Fruit fly (Drosophila melanogaster) whole organism, embryonic: Measurements from ENCODE around the gene Dad1.
A peak's percentile ranks its signal among the peaks of the same experiment; 100 is the strongest.

Experiments used
- CG10267 ChIP-seq: fragments of 200-800 bp; sonication (Bioruptor generic); optimal IDR thresholded peaks from 2 replicates; lab custom pipeline; 2018; ENCODE audit warnings: missing biosample characterization, mild to moderate bottlenecking, missing genetic modification characterization, moderate library complexity
- CG10321 ChIP-seq: fragments of 200-800 bp; sonication (Bioruptor generic); IDR thresholded peaks from 2 replicates; pipeline ENCODE4 v1.3.6; 2022; ENCODE audit warnings: missing biosample characterization, missing genetic modification characterization
- CG11085 ChIP-seq: fragments of 200-800 bp; sonication (Bioruptor generic); IDR thresholded peaks from 2 replicates; pipeline ENCODE4 v1.3.6; 2022; ENCODE audit warnings: missing biosample characterization, missing genetic modification characterization
- CG12104 ChIP-seq: fragments of 200-800 bp; sonication (Bioruptor generic); optimal IDR thresholded peaks from 3 replicates; lab custom pipeline; 2016; ENCODE audit warnings: missing biosample characterization, missing genetic modification characterization
- CG13424 ChIP-seq: fragments of 200-800 bp; sonication (Bioruptor generic); optimal IDR thresholded peaks from 2 replicates; lab custom pipeline; 2019; ENCODE audit warnings: missing biosample characterization, mild to moderate bottlenecking, missing genetic modification characterization, moderate library complexity
- CG13894 ChIP-seq: fragments of 200-800 bp; sonication (Bioruptor generic); optimal IDR thresholded peaks from 3 replicates; lab custom pipeline; 2018; ENCODE audit warnings: missing biosample characterization, mild to moderate bottlenecking, missing genetic modification characterization, moderate library complexity
- CG14014 ChIP-seq: fragments of 200-800 bp; sonication (Bioruptor generic); IDR thresholded peaks from 2 replicates; pipeline ENCODE4 v1.3.6; 2022; ENCODE audit warnings: missing biosample characterization, missing genetic modification characterization
- CG17612 ChIP-seq: fragments of 200-800 bp; sonication (Bioruptor generic); IDR thresholded peaks from 2 replicates; pipeline ENCODE4 v1.3.6; 2022; ENCODE audit warnings: missing biosample characterization, missing genetic modification characterization
- CG17912 ChIP-seq: fragments of 200-800 bp; sonication (Bioruptor generic); optimal IDR thresholded peaks from 2 replicates; lab custom pipeline; 2018; ENCODE audit warnings: missing biosample characterization, mild to moderate bottlenecking, missing genetic modification characterization
- CG1832 ChIP-seq: fragments of 200-800 bp; sonication (Bioruptor generic); optimal IDR thresholded peaks from 2 replicates; lab custom pipeline; 2017; ENCODE audit warnings: missing biosample characterization, mild to moderate bottlenecking, missing genetic modification characterization, inconsistent platforms
- CG32532 ChIP-seq: fragments of 200-800 bp; sonication (Bioruptor generic); IDR thresholded peaks from 2 replicates; pipeline ENCODE4 v1.3.6; 2022; ENCODE audit warnings: missing biosample characterization, missing genetic modification characterization
- CG34376 ChIP-seq: fragments of 200-800 bp; sonication (Bioruptor generic); optimal IDR thresholded peaks from 2 replicates; lab custom pipeline; 2018; ENCODE audit warnings: missing biosample characterization, mild to moderate bottlenecking, missing genetic modification characterization
- CG8478 ChIP-seq: fragments of >200 bp; optimal IDR thresholded peaks from 2 replicates; lab custom pipeline; 2018
- CG8765 ChIP-seq: fragments of 200-800 bp; sonication (Bioruptor generic); IDR thresholded peaks from 2 replicates; pipeline ENCODE4 v1.3.6; 2022; ENCODE audit warnings: missing biosample characterization, missing genetic modification characterization
- CG9437 ChIP-seq: fragments of 200-800 bp; sonication (Bioruptor generic); optimal IDR thresholded peaks from 2 replicates; lab custom pipeline; 2018; ENCODE audit warnings: missing biosample characterization, mild to moderate bottlenecking, missing genetic modification characterization
- Dbx ChIP-seq: fragments of 200-800 bp; sonication (Bioruptor generic); IDR thresholded peaks from 3 replicates; pipeline ENCODE4 v1.3.6; 2022; ENCODE audit warnings: missing biosample characterization, missing genetic modification characterization
- Deaf1 ChIP-seq: fragments of 200-800 bp; optimal IDR thresholded peaks from 3 replicates; lab custom pipeline; 2019; ENCODE audit warnings: missing biosample characterization, mild to moderate bottlenecking, missing genetic modification characterization, moderate library complexity
- Dip3 ChIP-seq: fragments of 200-800 bp; sonication (Bioruptor generic); optimal IDR thresholded peaks from 3 replicates; lab custom pipeline; 2016; ENCODE audit warnings: missing biosample characterization, missing genetic modification characterization
- HHEX ChIP-seq: fragments of 200-800 bp; sonication (Bioruptor generic); optimal IDR thresholded peaks from 3 replicates; lab custom pipeline; 2017; ENCODE audit warnings: missing biosample characterization, mild to moderate bottlenecking, missing genetic modification characterization, missing genetic modification reagents
- HLHmδ ChIP-seq: fragments of 200-800 bp; sonication (Bioruptor generic); optimal IDR thresholded peaks from 2 replicates; lab custom pipeline; 2018; ENCODE audit warnings: missing biosample characterization, mild to moderate bottlenecking, missing genetic modification characterization, moderate library complexity
- HmgD ChIP-seq: fragments of 200-800 bp; sonication (Bioruptor generic); optimal IDR thresholded peaks from 3 replicates; lab custom pipeline; 2016; ENCODE audit warnings: missing biosample characterization, missing genetic modification characterization
- Hmx ChIP-seq: fragments of 200-800 bp; sonication (Bioruptor generic); optimal IDR thresholded peaks from 2 replicates; lab custom pipeline; 2016; ENCODE audit warnings: missing biosample characterization, missing genetic modification characterization
- MBD-R2 ChIP-seq: fragments of 200-800 bp; sonication (Bioruptor generic); IDR thresholded peaks from 2 replicates; pipeline ENCODE4 v1.3.6; 2022; ENCODE audit warnings: missing biosample characterization, missing genetic modification characterization
- Myb ChIP-seq: fragments of 200-800 bp; sonication (Bioruptor generic); optimal IDR thresholded peaks from 2 replicates; lab custom pipeline; 2016; ENCODE audit warnings: missing biosample characterization, missing genetic modification characterization
- NC2α ChIP-seq: fragments of 200-800 bp; sonication (Bioruptor generic); optimal IDR thresholded peaks from 2 replicates; lab custom pipeline; 2016; ENCODE audit warnings: missing biosample characterization, missing genetic modification characterization
- Ravus ChIP-seq: fragments of 200-800 bp; sonication (Bioruptor generic); IDR thresholded peaks from 2 replicates; pipeline ENCODE4 v1.3.6; 2022; ENCODE audit warnings: missing biosample characterization, missing genetic modification characterization
- Rx ChIP-seq: fragments of 200-800 bp; sonication (Bioruptor generic); IDR thresholded peaks from 2 replicates; pipeline ENCODE4 v1.3.6; 2022; ENCODE audit warnings: missing biosample characterization, missing genetic modification characterization
- Sox100B ChIP-seq: fragments of 200-800 bp; sonication (Bioruptor generic); optimal IDR thresholded peaks from 3 replicates; lab custom pipeline; 2018; ENCODE audit warnings: missing biosample characterization, mild to moderate bottlenecking, missing genetic modification characterization
- Sox102F ChIP-seq: fragments of 200-800 bp; sonication (Bioruptor generic); optimal IDR thresholded peaks from 2 replicates; lab custom pipeline; 2018; ENCODE audit warnings: missing biosample characterization, mild to moderate bottlenecking, missing genetic modification characterization, moderate library complexity
- Sry-β ChIP-seq: fragments of 200-800 bp; sonication (Bioruptor generic); optimal IDR thresholded peaks from 2 replicates; lab custom pipeline; 2018; ENCODE audit warnings: missing biosample characterization, mild to moderate bottlenecking, missing genetic modification characterization, moderate library complexity
- Xrp1 ChIP-seq: fragments of 200-800 bp; sonication (Bioruptor generic); IDR thresholded peaks from 2 replicates; pipeline ENCODE4 v1.3.6; 2022; ENCODE audit warnings: missing biosample characterization, missing genetic modification characterization
- ap ChIP-seq: fragments of 200-800 bp; sonication (Bioruptor generic); IDR thresholded peaks from 2 replicates; pipeline ENCODE4 v1.3.6; 2022; ENCODE audit warnings: missing biosample characterization, missing genetic modification characterization
- ato ChIP-seq: fragments of 200-800 bp; sonication (Bioruptor generic); IDR thresholded peaks from 2 replicates; pipeline ENCODE4 v1.3.6; 2022; ENCODE audit warnings: missing biosample characterization, missing genetic modification characterization; ENCODE audit not compliant: partially characterized antibody
- bcd ChIP-seq: fragments of 200-800 bp; sonication (Bioruptor generic); optimal IDR thresholded peaks from 2 replicates; lab custom pipeline; 2017; ENCODE audit warnings: missing biosample characterization, mild to moderate bottlenecking, missing genetic modification characterization
- btn ChIP-seq: fragments of 200-800 bp; sonication (Bioruptor generic); optimal IDR thresholded peaks from 2 replicates; lab custom pipeline; 2016; ENCODE audit warnings: missing biosample characterization, missing genetic modification characterization
- cwo ChIP-seq: fragments of 200-800 bp; sonication (Bioruptor generic); optimal IDR thresholded peaks from 3 replicates; lab custom pipeline; 2017; ENCODE audit warnings: missing biosample characterization, missing genetic modification characterization, mild to moderate bottlenecking, moderate library complexity, missing genetic modification reagents
- disco-r ChIP-seq: fragments of 200-800 bp; sonication (Bioruptor generic); optimal IDR thresholded peaks from 2 replicates; lab custom pipeline; 2016; ENCODE audit warnings: missing biosample characterization, missing genetic modification characterization
- dysf ChIP-seq: fragments of 200-800 bp; sonication (Bioruptor generic); IDR thresholded peaks from 3 replicates; pipeline ENCODE4 v1.3.6; 2022; ENCODE audit warnings: missing biosample characterization, missing genetic modification characterization
- fd3F ChIP-seq: fragments of 200-800 bp; sonication (Bioruptor generic); optimal IDR thresholded peaks from 2 replicates; lab custom pipeline; 2018; ENCODE audit warnings: missing biosample characterization, mild to moderate bottlenecking, missing genetic modification characterization, moderate library complexity
- gsb ChIP-seq: fragments of 200-800 bp; sonication (Bioruptor generic); IDR thresholded peaks from 2 replicates; pipeline ENCODE4 v1.3.6; 2022; ENCODE audit warnings: missing biosample characterization, missing genetic modification characterization
- pan ChIP-seq, 4 experiments: fragments of >200 bp in 3 of 4; fragments of 200-800 bp in 1 of 4; sonication (Bioruptor generic) in 1 of 4; optimal IDR thresholded peaks in 3 of 4; IDR thresholded peaks in 1 of 4; 2 replicates each; pipeline versions ENCODE4 v1.3.6 to Lab custom; 2017 to 2022; ENCODE audit warnings: missing biosample characterization in 2 of 4, missing genetic modification characterization in 2 of 4, mixed read lengths in 1 of 4
- pfk ChIP-seq: fragments of 200-800 bp; sonication (Bioruptor generic); optimal IDR thresholded peaks from 2 replicates; lab custom pipeline; 2018; ENCODE audit warnings: missing biosample characterization, mild to moderate bottlenecking, missing genetic modification characterization, moderate library complexity
- pnt ChIP-seq: fragments of 200-800 bp; sonication (Bioruptor generic); optimal IDR thresholded peaks from 3 replicates; lab custom pipeline; 2016; ENCODE audit warnings: missing biosample characterization, missing genetic modification characterization
- pzg ChIP-seq: fragments of 200-800 bp; sonication (Bioruptor generic); optimal IDR thresholded peaks from 3 replicates; lab custom pipeline; 2018; ENCODE audit warnings: missing biosample characterization, mild to moderate bottlenecking, missing genetic modification characterization, moderate library complexity
- scrt ChIP-seq: fragments of 200-800 bp; sonication (Bioruptor generic); optimal IDR thresholded peaks from 2 replicates; lab custom pipeline; 2018; ENCODE audit warnings: missing biosample characterization, mild to moderate bottlenecking, missing genetic modification characterization, moderate library complexity
- slp2 ChIP-seq: fragments of 200-800 bp; sonication (Bioruptor generic); optimal IDR thresholded peaks from 2 replicates; lab custom pipeline; 2016; ENCODE audit warnings: missing biosample characterization, missing genetic modification characterization
- sqz ChIP-seq: fragments of 200-800 bp; sonication (Bioruptor generic); optimal IDR thresholded peaks from 3 replicates; lab custom pipeline; 2018; ENCODE audit warnings: missing biosample characterization, mild to moderate bottlenecking, missing genetic modification characterization
- ssp ChIP-seq: fragments of 200-800 bp; sonication (Bioruptor generic); IDR thresholded peaks from 2 replicates; pipeline ENCODE4 v1.3.6; 2022; ENCODE audit warnings: missing biosample characterization, missing genetic modification characterization
- zfh2 ChIP-seq: fragments of 200-800 bp; sonication (Bioruptor generic); optimal IDR thresholded peaks from 2 replicates; lab custom pipeline; 2016; ENCODE audit warnings: missing biosample characterization, missing genetic modification characterization

Dad1 gene

DNA sequence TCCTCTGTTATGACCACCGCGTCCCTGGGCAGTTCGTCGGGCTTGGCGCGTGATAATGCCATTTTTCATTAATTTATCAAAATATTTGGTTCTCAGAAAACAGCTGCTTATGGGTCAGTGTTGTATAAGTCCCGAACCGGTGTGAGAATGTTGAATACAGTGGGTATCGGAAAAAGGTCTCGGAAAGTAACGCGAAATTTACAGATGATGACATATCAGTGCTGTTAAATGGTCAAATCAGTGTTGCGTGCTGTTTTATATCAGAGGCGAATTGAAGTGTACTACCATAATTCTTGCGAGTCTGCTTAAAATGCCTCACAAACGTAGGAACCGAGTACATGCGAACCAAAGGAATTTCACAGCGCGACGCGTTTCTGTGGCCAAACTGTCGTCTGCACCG, 1.3 kb downstream of the Dad1 start, which contains the start of the genes CG13392 and Rcd4 (continued):
- TF ChIP-seq CG1832 (GFP tag; lab: Kevin White, UChicago), result no peak
- no peak for TF ChIP-seq pan (optimal IDR thresholded peaks at IDR 0.05; lab: Kevin White, UChicago)
- peak in 1 of 2 experiments; percentile 58 for TF ChIP-seq pan (GFP tag; optimal IDR thresholded peaks at IDR 0.05 in 1 of 2, IDR thresholded peaks at IDR 0.05 in 1 of 2)
- no peak for TF ChIP-seq cwo (GFP tag; lab: Kevin White, UChicago)
- peak; percentile 42 for TF ChIP-seq Sry-β (GFP tag; lab: Kevin White, UChicago)
- TF ChIP-seq btn (GFP tag; lab: Kevin White, UChicago), result peak; percentile 30
- no peak for TF ChIP-seq pnt (GFP tag; lab: Kevin White, UChicago)
- TF ChIP-seq, all 482 proteins: peak for 326

DNA sequence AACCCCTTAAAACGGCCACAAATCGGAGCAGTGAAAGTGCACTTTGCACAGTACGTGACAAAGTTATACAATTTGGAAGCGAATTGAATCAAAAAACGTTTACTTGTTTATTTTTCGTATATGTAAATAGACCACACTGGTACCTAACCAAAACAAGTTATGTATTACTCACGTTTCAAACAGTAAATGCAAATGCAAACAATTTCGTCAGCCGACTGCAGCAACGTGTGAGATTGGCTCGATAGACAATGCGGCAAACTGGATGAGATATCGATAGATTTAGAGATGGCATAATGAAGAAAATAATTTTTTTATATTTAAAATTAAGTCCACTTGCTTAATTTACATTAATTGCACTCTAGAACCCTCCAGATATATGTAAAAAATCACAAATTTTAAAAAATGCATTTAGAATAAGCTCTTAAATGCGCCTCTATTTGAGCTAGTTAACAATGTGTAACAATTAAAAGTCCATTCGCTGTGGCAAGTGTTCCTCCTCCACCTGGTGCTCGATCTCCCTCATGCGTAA, 2.4 kb downstream of the Dad1 start, which contains the start of gene AlaRS:
Gene AlaRS, minus strand, starts transcription at position 257 of the 529 bp plus-strand sequence.
- TF ChIP-seq HHEX (peak; percentile 15), CG11085 (GFP tag; lab: Robert Waterston, UW) (no peak), ap (GFP tag; lab: Robert Waterston, UW) (no peak), Xrp1 (GFP tag; lab: Robert Waterston, UW) (peak; percentile 60; the same call in 1 of the 2 replicates), dysf (GFP tag; lab: Robert Waterston, UW) (no peak; the same call in 2 of the 3 replicates), Rx (GFP tag; lab: Robert Waterston, UW) (no peak), scrt (GFP tag; lab: Kevin White, UChicago) (no peak), Sox100B (GFP tag; lab: Kevin White, UChicago) (peak; percentile 26), HmgD (GFP tag; lab: Kevin White, UChicago) (no peak), CG9437 (GFP tag; lab: Kevin White, UChicago) (no peak), disco-r (GFP tag; lab: Kevin White, UChicago) (no peak), zfh2 (no peak), Hmx (GFP tag; lab: Kevin White, UChicago) (no peak), ssp (no peak), CG34376 (GFP tag; lab: Kevin White, UChicago) (peak; percentile 41), CG12104 (GFP tag; lab: Kevin White, UChicago) (no peak), NC2α (GFP tag; lab: Kevin White, UChicago) (no peak), CG8765 (GFP tag; lab: Robert Waterston, UW) (no peak), fd3F (GFP tag; lab: Kevin White, UChicago) (no peak), CG17612 (GFP tag; lab: Robert Waterston, UW) (no peak), MBD-R2 (GFP tag; lab: Robert Waterston, UW) (peak; percentile 72), Dbx (GFP tag; lab: Robert Waterston, UW) (0 out of 3 replicates have a peak, but pooled peaks have one; percentile 6), CG14014 (GFP tag; lab: Robert Waterston, UW) (no peak), Myb (GFP tag; lab: Kevin White, UChicago) (no peak), Sox102F (GFP tag; lab: Kevin White, UChicago) (peak; percentile 31), Deaf1 (tag; lab: Kevin White, UChicago) (peak; percentile 9), CG17912 (GFP tag; lab: Kevin White, UChicago) (no peak), bcd (peak; percentile 29), pzg (GFP tag; lab: Kevin White, UChicago) (peak; percentile 36), Dip3 (GFP tag; lab: Kevin White, UChicago) (no peak), CG13424 (tag; lab: Kevin White, UChicago) (peak; percentile 58), CG13894 (tag; lab: Kevin White, UChicago) (no peak), CG10321 (GFP tag; lab: Robert Waterston, UW) (no peak), slp2 (no peak), Ravus (GFP tag; lab: Robert Waterston, UW) (no peak), CG10267 (tag; lab: Kevin White, UChicago) (peak; percentile 67), pfk (GFP tag; lab: Kevin White, UChicago) (no peak), gsb (GFP tag; lab: Robert Waterston, UW) (no peak), HLHmδ (GFP tag; lab: Kevin White, UChicago) (no peak), CG32532 (GFP tag; lab: Robert Waterston, UW) (no peak; the same call in 1 of the 2 replicates), CG8478 (no peak), ato (GFP tag; lab: Robert Waterston, UW) (no peak), sqz (GFP tag; lab: Kevin White, UChicago) (peak; percentile 14)
